Worm (Caenorhabditis elegans) whole organism, L3 larva: ENCODE data around the gene C46F2.1.

Source experiments
- ama-1 ChIP-seq: fragments of 150-350 bp; optimal IDR thresholded peaks from 2 replicates; lab custom pipeline; 2018
- ceh-28 ChIP-seq: fragments of 150-350 bp; optimal IDR thresholded peaks from 2 replicates; lab custom pipeline; 2014; ENCODE audit warnings: missing biosample characterization, missing genetic modification reagents, missing genetic modification characterization
- ceh-82 ChIP-seq: fragments of 150-350 bp; optimal IDR thresholded peaks from 2 replicates; lab custom pipeline; 2014; ENCODE audit warnings: missing biosample characterization, missing genetic modification characterization
- elt-1 ChIP-seq: fragments of 150-350 bp; optimal IDR thresholded peaks from 2 replicates; lab custom pipeline; 2014; ENCODE audit warnings: missing biosample characterization, missing genetic modification characterization
- eor-1 ChIP-seq, 2 experiments: fragments of 150-350 bp; optimal IDR thresholded peaks; 2 replicates each; lab custom pipeline; 2014 to 2018; ENCODE audit warnings: missing biosample characterization in 2 of 2, missing genetic modification characterization in 2 of 2
- fkh-10 ChIP-seq: sonication (generic microtip); optimal IDR thresholded peaks from 2 replicates; lab custom pipeline; 2017; ENCODE audit warnings: missing biosample characterization, missing genetic modification reagents, missing genetic modification characterization
- fos-1 ChIP-seq: fragments of 150-350 bp; optimal IDR thresholded peaks from 2 replicates; lab custom pipeline; 2014; ENCODE audit warnings: missing biosample characterization, missing genetic modification characterization
- mdl-1 ChIP-seq: fragments of 150-350 bp; optimal IDR thresholded peaks from 2 replicates; lab custom pipeline; 2014; ENCODE audit warnings: missing biosample characterization, missing genetic modification characterization
- nhr-11 ChIP-seq: fragments of 150-350 bp; optimal IDR thresholded peaks from 2 replicates; lab custom pipeline; 2014; ENCODE audit warnings: missing biosample characterization, missing genetic modification characterization
- nhr-237 ChIP-seq: fragments of 150-350 bp; optimal IDR thresholded peaks from 2 replicates; lab custom pipeline; 2014; ENCODE audit warnings: missing biosample characterization, missing genetic modification characterization
- nhr-25 ChIP-seq: sonication (generic microtip); optimal IDR thresholded peaks from 2 replicates; lab custom pipeline; 2017; ENCODE audit warnings: missing biosample characterization, missing genetic modification characterization
- nhr-76 ChIP-seq: fragments of 150-350 bp; sonication (generic microtip); optimal IDR thresholded peaks from 5 replicates; lab custom pipeline; 2014; ENCODE audit warnings: missing biosample characterization, missing genetic modification characterization
- ztf-11 ChIP-seq: fragments of 150-350 bp; optimal IDR thresholded peaks from 2 replicates; lab custom pipeline; 2014; ENCODE audit warnings: missing biosample characterization, missing genetic modification characterization
- ztf-4 ChIP-seq: fragments of 150-350 bp; optimal IDR thresholded peaks from 2 replicates; lab custom pipeline; 2014; ENCODE audit warnings: missing biosample characterization, missing genetic modification characterization

ce11 chrX:8040967-8041366, 36.9 kb upstream of the C46F2.1 start, which contains the start of gene xol-1:
- TF ChIP-seq mdl-1, result no peak
- TF ChIP-seq fkh-10 (GFP tag; lab: Kevin White, UChicago), result no peak
- no peak for TF ChIP-seq ceh-82
- TF ChIP-seq nhr-25, result no peak
- no peak for TF ChIP-seq elt-1 (tag; lab: Kevin White, UChicago)
- TF ChIP-seq ceh-28 (tag; lab: Kevin White, UChicago), result no peak
- no peak for TF ChIP-seq eor-1 (tag; optimal IDR thresholded peaks at IDR 0.05; lab: Kevin White, UChicago)
- TF ChIP-seq ztf-4 (tag; lab: Kevin White, UChicago), result no peak
- no peak for TF ChIP-seq ztf-11 (tag; lab: Kevin White, UChicago)
- TF ChIP-seq nhr-76, result no peak
- no peak for TF ChIP-seq nhr-11 (tag; lab: Kevin White, UChicago)
- no peak for TF ChIP-seq nhr-237 (tag; lab: Kevin White, UChicago)
- TF ChIP-seq fos-1, result no peak
- TF ChIP-seq ama-1 (lab: Kevin White, UChicago), result no peak
